Fruit fly (Drosophila melanogaster) whole organism, prepupa: ENCODE results near the gene CG33268.

Experiments used
- Blimp-1 ChIP-seq: fragments of 200-800 bp; sonication (Bioruptor generic); optimal IDR thresholded peaks from 3 replicates; lab custom pipeline; 2017; ENCODE audit warnings: missing biosample characterization, missing genetic modification characterization, mild to moderate bottlenecking, moderate library complexity, missing genetic modification reagents
- CG10631 ChIP-seq: fragments of 200-800 bp; sonication (Bioruptor generic); optimal IDR thresholded peaks from 2 replicates; lab custom pipeline; 2016; ENCODE audit warnings: missing biosample characterization, missing genetic modification characterization
- CG10669 ChIP-seq: fragments of 200-800 bp; sonication (Bioruptor generic); optimal IDR thresholded peaks from 3 replicates; lab custom pipeline; 2018; ENCODE audit warnings: missing biosample characterization, mild to moderate bottlenecking, missing genetic modification characterization, moderate library complexity
- CG11762 ChIP-seq: fragments of 200-800 bp; sonication (Bioruptor generic); optimal IDR thresholded peaks from 3 replicates; lab custom pipeline; 2016; ENCODE audit warnings: missing biosample characterization, missing genetic modification characterization; ENCODE audit not compliant: insufficient read depth
- CG16779 ChIP-seq: fragments of 200-800 bp; sonication (Bioruptor generic); optimal IDR thresholded peaks from 3 replicates; lab custom pipeline; 2017; ENCODE audit warnings: missing biosample characterization, mild to moderate bottlenecking, missing genetic modification characterization
- CG3032 ChIP-seq: fragments of 200-800 bp; optimal IDR thresholded peaks from 2 replicates; lab custom pipeline; 2019; ENCODE audit warnings: missing biosample characterization, mild to moderate bottlenecking, missing genetic modification characterization, moderate library complexity
- CG31627 ChIP-seq: fragments of 200-800 bp; sonication (Bioruptor generic); optimal IDR thresholded peaks from 3 replicates; lab custom pipeline; 2016; ENCODE audit warnings: missing biosample characterization, missing genetic modification characterization
- CG32006 ChIP-seq: fragments of 200-800 bp; sonication (Bioruptor generic); optimal IDR thresholded peaks from 3 replicates; lab custom pipeline; 2017; ENCODE audit warnings: missing biosample characterization, mild to moderate bottlenecking, missing genetic modification characterization
- CG34406 ChIP-seq: fragments of 200-800 bp; sonication (Bioruptor generic); optimal IDR thresholded peaks from 3 replicates; lab custom pipeline; 2016; ENCODE audit warnings: missing biosample characterization, missing genetic modification characterization
- CG4318 ChIP-seq: fragments of 200-800 bp; sonication (Bioruptor generic); optimal IDR thresholded peaks from 3 replicates; lab custom pipeline; 2017; ENCODE audit warnings: missing biosample characterization, mild to moderate bottlenecking, missing genetic modification characterization
- CG6163 ChIP-seq: fragments of 200-800 bp; sonication (Bioruptor generic); IDR thresholded peaks from 3 replicates; pipeline ENCODE4 v1.3.6; 2022; ENCODE audit warnings: missing biosample characterization, missing genetic modification characterization
- CG6808 ChIP-seq: fragments of 200-800 bp; sonication (Bioruptor generic); optimal IDR thresholded peaks from 3 replicates; lab custom pipeline; 2017; ENCODE audit warnings: missing biosample characterization, missing genetic modification characterization, mild to moderate bottlenecking, moderate library complexity, missing genetic modification reagents
- CG7368 ChIP-seq: fragments of 200-800 bp; sonication (Bioruptor generic); optimal IDR thresholded peaks from 3 replicates; lab custom pipeline; 2016; ENCODE audit warnings: missing biosample characterization, missing genetic modification characterization
- CG8119 ChIP-seq: fragments of 200-800 bp; sonication (Bioruptor generic); IDR thresholded peaks from 3 replicates; pipeline ENCODE4 v1.3.6; 2022; ENCODE audit warnings: missing biosample characterization, missing genetic modification characterization
- CG8319 ChIP-seq: fragments of 200-800 bp; sonication (Bioruptor generic); optimal IDR thresholded peaks from 3 replicates; lab custom pipeline; 2016; ENCODE audit warnings: missing biosample characterization, missing genetic modification characterization
- CG9139 ChIP-seq: fragments of 200-800 bp; sonication (Bioruptor generic); optimal IDR thresholded peaks from 3 replicates; lab custom pipeline; 2017; ENCODE audit warnings: missing biosample characterization, mild to moderate bottlenecking, missing genetic modification characterization
- Eip75B ChIP-seq: fragments of 200-800 bp; sonication (Bioruptor generic); optimal IDR thresholded peaks from 3 replicates; lab custom pipeline; 2016; ENCODE audit warnings: missing biosample characterization, missing genetic modification characterization
- Eip78C ChIP-seq: fragments of 200-800 bp; sonication (Bioruptor generic); peaks from one replicate; lab custom pipeline; 2016; ENCODE audit warnings: missing biosample characterization, missing genetic modification characterization
- Eip93F ChIP-seq: fragments of 200-800 bp; sonication (Bioruptor generic); optimal IDR thresholded peaks from 2 replicates; lab custom pipeline; 2016; ENCODE audit warnings: missing biosample characterization, mild to moderate bottlenecking, missing genetic modification characterization
- Ets21C ChIP-seq: fragments of 200-800 bp; sonication (Bioruptor generic); optimal IDR thresholded peaks from 3 replicates; lab custom pipeline; 2016; ENCODE audit warnings: missing biosample characterization, missing genetic modification characterization
- Ets96B ChIP-seq: fragments of 200-800 bp; optimal IDR thresholded peaks from 2 replicates; lab custom pipeline; 2019; ENCODE audit warnings: missing biosample characterization, mild to moderate bottlenecking, missing genetic modification characterization, moderate library complexity
- Hr39 ChIP-seq: fragments of 200-800 bp; sonication (Bioruptor generic); optimal IDR thresholded peaks from 2 replicates; lab custom pipeline; 2016; ENCODE audit warnings: missing biosample characterization, missing genetic modification characterization
- Hr4 ChIP-seq: fragments of 200-800 bp; sonication (Bioruptor generic); optimal IDR thresholded peaks from 3 replicates; lab custom pipeline; 2016; ENCODE audit warnings: missing biosample characterization, missing genetic modification characterization
- Met ChIP-seq: fragments of 200-800 bp; sonication (Bioruptor generic); optimal IDR thresholded peaks from 3 replicates; lab custom pipeline; 2016; ENCODE audit warnings: missing biosample characterization, missing genetic modification characterization
- OdsH ChIP-seq: fragments of 200-800 bp; sonication (Bioruptor generic); optimal IDR thresholded peaks from 3 replicates; lab custom pipeline; 2016; ENCODE audit warnings: missing biosample characterization, missing genetic modification characterization
- Smox ChIP-seq: fragments of 200-800 bp; sonication (Bioruptor generic); optimal IDR thresholded peaks from 3 replicates; lab custom pipeline; 2016; ENCODE audit warnings: missing biosample characterization, missing genetic modification characterization
- Sox14 ChIP-seq: fragments of 200-800 bp; sonication (Bioruptor generic); optimal IDR thresholded peaks from 3 replicates; lab custom pipeline; 2016; ENCODE audit warnings: missing biosample characterization, missing genetic modification characterization
- Sox15 ChIP-seq: fragments of 200-800 bp; sonication (Bioruptor generic); optimal IDR thresholded peaks from 3 replicates; lab custom pipeline; 2016; ENCODE audit warnings: missing biosample characterization, missing genetic modification characterization
- achi ChIP-seq: fragments of 200-800 bp; sonication (Bioruptor generic); optimal IDR thresholded peaks from 3 replicates; lab custom pipeline; 2016; ENCODE audit warnings: missing biosample characterization, missing genetic modification characterization
- dac ChIP-seq: fragments of 200-800 bp; sonication (Bioruptor generic); optimal IDR thresholded peaks from 2 replicates; lab custom pipeline; 2017; ENCODE audit warnings: missing biosample characterization, mild to moderate bottlenecking, missing genetic modification characterization
- dsx ChIP-seq: fragments of 200-800 bp; optimal IDR thresholded peaks from 3 replicates; lab custom pipeline; 2019; ENCODE audit warnings: missing biosample characterization, mild to moderate bottlenecking, missing genetic modification characterization, moderate library complexity; ENCODE audit not compliant: poor library complexity, severe bottlenecking
- eg ChIP-seq: fragments of 200-800 bp; sonication (Bioruptor generic); IDR thresholded peaks from 3 replicates; pipeline ENCODE4 v1.3.6; 2022; ENCODE audit warnings: missing biosample characterization, missing genetic modification characterization
- esn ChIP-seq: fragments of 200-800 bp; sonication (Bioruptor generic); optimal IDR thresholded peaks from 2 replicates; lab custom pipeline; 2016; ENCODE audit warnings: missing biosample characterization, mild to moderate bottlenecking, missing genetic modification characterization, moderate library complexity
- fd85E ChIP-seq: fragments of 200-800 bp; sonication (Bioruptor generic); optimal IDR thresholded peaks from 3 replicates; lab custom pipeline; 2016; ENCODE audit warnings: missing biosample characterization, missing genetic modification characterization
- fkh ChIP-seq: fragments of 200-800 bp; sonication (Bioruptor generic); optimal IDR thresholded peaks from 3 replicates; lab custom pipeline; 2017; ENCODE audit warnings: missing biosample characterization, mild to moderate bottlenecking, missing genetic modification characterization, moderate library complexity
- lz ChIP-seq: fragments of 200-800 bp; sonication (Bioruptor generic); optimal IDR thresholded peaks from 3 replicates; lab custom pipeline; 2016; ENCODE audit warnings: missing biosample characterization, missing genetic modification characterization
- net ChIP-seq: fragments of 200-800 bp; sonication (Bioruptor generic); optimal IDR thresholded peaks from 3 replicates; lab custom pipeline; 2016; ENCODE audit warnings: missing biosample characterization, missing genetic modification characterization
- pdm3 ChIP-seq: fragments of 200-800 bp; sonication (Bioruptor generic); optimal IDR thresholded peaks from 3 replicates; lab custom pipeline; 2016; ENCODE audit warnings: missing biosample characterization, missing genetic modification characterization
- salr ChIP-seq, 2 experiments: fragments of 200-800 bp; sonication (Bioruptor generic); optimal IDR thresholded peaks; 3 replicates each; lab custom pipeline; 2016 to 2018; ENCODE audit warnings: missing biosample characterization in 2 of 2, missing genetic modification characterization in 2 of 2, mild to moderate bottlenecking in 1 of 2
- spab ChIP-seq: fragments of 200-800 bp; sonication (Bioruptor generic); optimal IDR thresholded peaks from 2 replicates; lab custom pipeline; 2017; ENCODE audit warnings: missing biosample characterization, mild to moderate bottlenecking, missing genetic modification characterization, missing genetic modification reagents
- ss ChIP-seq, 2 experiments: fragments of 200-800 bp; sonication (Bioruptor generic); optimal IDR thresholded peaks; 2 replicates in 1 of 2; 3 replicates in 1 of 2; lab custom pipeline; 2017 to 2018; ENCODE audit warnings: mild to moderate bottlenecking in 2 of 2, missing biosample characterization in 2 of 2, missing genetic modification characterization in 2 of 2, moderate library complexity in 1 of 2
- svp ChIP-seq: fragments of 200-800 bp; sonication (Bioruptor generic); peaks from one replicate; lab custom pipeline; 2016; ENCODE audit warnings: missing biosample characterization, missing genetic modification characterization
- topi ChIP-seq: fragments of 200-800 bp; sonication (Bioruptor generic); optimal IDR thresholded peaks from 3 replicates; lab custom pipeline; 2016; ENCODE audit warnings: missing biosample characterization, missing genetic modification characterization
- vri ChIP-seq: fragments of 200-800 bp; sonication (Bioruptor generic); optimal IDR thresholded peaks from 3 replicates; lab custom pipeline; 2016; ENCODE audit warnings: missing biosample characterization, mild to moderate bottlenecking, missing genetic modification characterization

Gene CG33268

DNA sequence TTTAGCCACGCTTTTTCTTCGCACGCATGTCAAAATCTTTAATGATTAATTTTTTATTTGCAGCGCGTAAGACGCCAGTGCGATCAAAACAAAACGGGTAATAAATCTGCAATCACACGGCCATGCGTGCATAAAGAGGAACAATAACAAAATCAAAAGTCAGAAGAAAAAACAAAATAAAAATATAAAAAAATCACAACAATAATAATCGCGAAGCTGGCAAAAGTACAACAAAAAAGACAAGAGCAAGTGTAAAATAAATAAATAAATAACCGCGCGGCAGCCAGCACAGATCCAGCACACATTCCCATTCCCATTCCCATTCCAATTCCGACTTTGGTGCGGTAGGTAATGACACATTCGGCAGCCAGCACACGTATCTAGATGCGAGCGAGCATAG is 43.5 kb upstream of the CG33268 start (continued):
- peak; percentile 36 for TF ChIP-seq Eip75B
- TF ChIP-seq spab (GFP tag; lab: Kevin White, UChicago): peak; percentile 58
- no peak for TF ChIP-seq CG32006 (GFP tag; lab: Kevin White, UChicago)
- TF ChIP-seq CG8119 (GFP tag; lab: Robert Waterston, UW): peak; percentile 80; the same call in 2 of the 3 replicates
- TF ChIP-seq Hr39 (GFP tag; lab: Kevin White, UChicago): no peak
- peak; percentile 69 for TF ChIP-seq Eip78C (GFP tag; lab: Kevin White, UChicago)
- no peak for TF ChIP-seq CG34406 (GFP tag; lab: Kevin White, UChicago)
- no peak for TF ChIP-seq Smox
- TF ChIP-seq CG6808 (GFP tag; lab: Kevin White, UChicago): peak; percentile 78
- TF ChIP-seq ss (GFP tag; optimal IDR thresholded peaks at IDR 0.05; lab: Kevin White, UChicago): peak; percentile 75 to 77
- TF ChIP-seq CG3032 (tag; lab: Kevin White, UChicago): peak; percentile 52

dm6 chr3L:11631092-11631491 is 40.1 kb upstream of the CG33268 start, which contains the start of gene CG32091:
Gene CG32091, plus strand, starts transcription at chr3L:11631392.
- TF ChIP-seq spab (GFP tag; lab: Kevin White, UChicago) (no peak), Eip78C (GFP tag; lab: Kevin White, UChicago) (peak; percentile 31), dsx (GFP tag; lab: Kevin White, UChicago) (peak; percentile 23), Met (GFP tag; lab: Kevin White, UChicago) (no peak), dac (no peak), svp (GFP tag; lab: Kevin White, UChicago) (peak; percentile 8), topi (GFP tag; lab: Kevin White, UChicago) (no peak), OdsH (GFP tag; lab: Kevin White, UChicago) (no peak), fd85E (GFP tag; lab: Kevin White, UChicago) (no peak), esn (GFP tag; lab: Kevin White, UChicago) (no peak), eg (GFP tag; lab: Robert Waterston, UW) (no peak), CG7368 (GFP tag; lab: Kevin White, UChicago) (no peak), CG4318 (no peak), Sox14 (GFP tag; lab: Kevin White, UChicago) (peak; percentile 4), CG8319 (GFP tag; lab: Kevin White, UChicago) (no peak), CG9139 (peak; percentile 10), vri (no peak), Ets21C (GFP tag; lab: Kevin White, UChicago) (no peak), pdm3 (no peak), fkh (no peak), ss (GFP tag; optimal IDR thresholded peaks at IDR 0.05; lab: Kevin White, UChicago) (peak in 1 of 2 experiments; percentile 17), Ets96B (no peak), net (GFP tag; lab: Kevin White, UChicago) (no peak)

- TF ChIP-seq Ets96B (no peak), achi (GFP tag; lab: Kevin White, UChicago) (no peak), esn (GFP tag; lab: Kevin White, UChicago) (peak; percentile 9), Eip93F (GFP tag; lab: Kevin White, UChicago) (no peak), lz (peak; percentile 24), CG10669 (GFP tag; lab: Kevin White, UChicago) (no peak)
These were observed 39.7 kb upstream of the CG33268 start for dm6 chr3L:11630684-11631083.

DNA sequence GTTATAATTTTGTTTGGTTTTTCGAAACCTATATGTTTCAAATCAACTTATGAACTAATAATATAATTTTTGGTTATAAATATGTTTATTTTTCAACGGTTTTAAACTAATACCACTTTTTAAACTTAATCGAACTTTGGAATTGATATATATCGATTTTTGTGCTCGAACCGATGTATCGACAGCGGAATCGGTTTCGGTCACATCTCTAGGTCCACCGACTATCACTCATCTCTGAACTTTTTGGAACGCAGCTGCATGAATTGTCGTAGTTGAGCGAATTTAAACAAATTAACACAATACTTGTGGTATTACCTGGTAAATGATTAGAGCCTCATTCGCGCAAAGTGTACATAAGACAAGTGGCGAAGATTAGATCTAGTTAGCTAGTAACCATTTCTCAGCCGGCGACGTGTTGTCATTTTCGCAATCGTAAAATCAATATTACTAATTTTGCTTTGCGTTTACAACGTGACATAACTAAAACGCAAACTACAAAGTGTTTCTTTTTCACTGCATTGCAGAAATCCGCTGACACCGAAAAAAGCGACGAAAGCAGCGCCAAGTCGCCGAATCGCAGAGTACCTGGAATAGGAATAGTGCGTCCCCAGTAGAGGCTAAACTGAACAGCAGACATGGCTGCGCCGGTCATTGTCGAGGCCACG is 36.9 kb upstream of the CG33268 start, which contains the start of gene Apt1:
Apt1 (plus strand) TSS at position 219 of the 665 bp plus-strand sequence.
- no peak for TF ChIP-seq CG16779 (tag; lab: Kevin White, UChicago)
- TF ChIP-seq Met (GFP tag; lab: Kevin White, UChicago): no peak
- TF ChIP-seq spab (GFP tag; lab: Kevin White, UChicago): no peak
- TF ChIP-seq Ets21C (GFP tag; lab: Kevin White, UChicago): no peak
- no peak for TF ChIP-seq CG11762 (GFP tag; lab: Kevin White, UChicago)
- no peak for TF ChIP-seq CG10631 (GFP tag; lab: Kevin White, UChicago)
- no peak for TF ChIP-seq Blimp-1
- no peak for TF ChIP-seq CG31627 (GFP tag; lab: Kevin White, UChicago)
- no peak for TF ChIP-seq achi (GFP tag; lab: Kevin White, UChicago)
- no peak for TF ChIP-seq Smox
- TF ChIP-seq Sox15 (GFP tag; lab: Kevin White, UChicago): no peak
- peak; percentile 27 to 41 for TF ChIP-seq ss (GFP tag; optimal IDR thresholded peaks at IDR 0.05; lab: Kevin White, UChicago)
- no peak for TF ChIP-seq topi (GFP tag; lab: Kevin White, UChicago)
- TF ChIP-seq Hr4 (GFP tag; lab: Kevin White, UChicago): peak; percentile 4
- no peak for TF ChIP-seq CG8319 (GFP tag; lab: Kevin White, UChicago)
- no peak for TF ChIP-seq Eip93F (GFP tag; lab: Kevin White, UChicago)
- TF ChIP-seq CG32006 (GFP tag; lab: Kevin White, UChicago): no peak
- TF ChIP-seq CG6163 (GFP tag; lab: Robert Waterston, UW): no peak
- no peak for TF ChIP-seq fd85E (GFP tag; lab: Kevin White, UChicago)
- TF ChIP-seq salr (GFP tag; optimal IDR thresholded peaks at IDR 0.05; lab: Kevin White, UChicago): no peak
